Worm (Caenorhabditis elegans) whole organism, L1 larva: ENCODE data around the gene ist-1.

Source experiments
- alr-1 ChIP-seq: fragments of 200-800 bp; sonication (Bioruptor generic); optimal IDR thresholded peaks from 2 replicates; lab custom pipeline; 2018; ENCODE audit warnings: borderline replicate concordance, mild to moderate bottlenecking, missing genetic modification characterization, missing compliant biosample characterization
- ceh-8 ChIP-seq: fragments of 200-800 bp; sonication (Bioruptor generic); optimal IDR thresholded peaks from 2 replicates; lab custom pipeline; 2018; ENCODE audit warnings: mild to moderate bottlenecking, missing genetic modification characterization, moderate library complexity, missing compliant biosample characterization
- ceh-82 ChIP-seq, 3 experiments: fragments of 150-350 bp in 1 of 3; sonication (generic microtip) in 2 of 3; optimal IDR thresholded peaks; 2 replicates each; lab custom pipeline; 2014 to 2017; ENCODE audit warnings: missing biosample characterization in 3 of 3, missing genetic modification characterization in 3 of 3
- ces-1 ChIP-seq: fragments of 150-350 bp; optimal IDR thresholded peaks from 2 replicates; lab custom pipeline; 2014; ENCODE audit warnings: missing biosample characterization, missing genetic modification reagents, missing genetic modification characterization
- dpl-1 ChIP-seq, 3 experiments: fragments of 150-350 bp in 2 of 3; sonication (generic microtip) in 1 of 3; optimal IDR thresholded peaks; 2 replicates each; lab custom pipeline; 2014 to 2017; ENCODE audit warnings: missing biosample characterization in 3 of 3, missing genetic modification characterization in 3 of 3, missing genetic modification reagents in 3 of 3
- dsc-1 ChIP-seq: sonication (generic microtip); optimal IDR thresholded peaks from 2 replicates; lab custom pipeline; 2016; ENCODE audit warnings: mild to moderate bottlenecking, missing genetic modification characterization, missing compliant biosample characterization
- efl-1 ChIP-seq, 4 experiments: fragments of 150-350 bp; optimal IDR thresholded peaks in 3 of 4; peaks in 1 of 4; 1 replicate in 1 of 4; 2 replicates in 3 of 4; lab custom pipeline; 2014; ENCODE audit warnings: missing biosample characterization in 2 of 4, missing genetic modification characterization in 2 of 4, missing genetic modification reagents in 2 of 4
- egl-13 ChIP-seq: sonication (generic microtip); optimal IDR thresholded peaks from 2 replicates; lab custom pipeline; 2016; ENCODE audit warnings: missing genotype, missing genetic modification reagents, missing genetic modification characterization, missing compliant biosample characterization
- elt-2 ChIP-seq: sonication (generic microtip); optimal IDR thresholded peaks from 2 replicates; lab custom pipeline; 2016; ENCODE audit warnings: missing genetic modification characterization, mild to moderate bottlenecking, inconsistent platforms, missing compliant biosample characterization, missing genetic modification reagents
- elt-3 ChIP-seq, 6 experiments: fragments of 150-350 bp in 1 of 6; sonication (generic microtip); optimal IDR thresholded peaks; 2 replicates each; lab custom pipeline; 2017 to 2018; ENCODE audit warnings: missing biosample characterization in 6 of 6, missing genetic modification characterization in 6 of 6, inconsistent platforms in 1 of 6
- ets-5 ChIP-seq: fragments of 200-800 bp; sonication (Bioruptor generic); IDR thresholded peaks from 2 replicates; pipeline ENCODE4 v1.3.6; 2022; ENCODE audit warnings: missing genetic modification characterization, missing compliant biosample characterization
- fkh-8 ChIP-seq: sonication (generic microtip); optimal IDR thresholded peaks from 2 replicates; lab custom pipeline; 2016; ENCODE audit warnings: mild to moderate bottlenecking, missing genetic modification characterization, missing compliant biosample characterization
- grh-1 ChIP-seq: fragments of 200-800 bp; sonication (Bioruptor generic); IDR thresholded peaks from 2 replicates; pipeline ENCODE4 v1.3.6; 2022; ENCODE audit warnings: missing genetic modification reagents, missing genetic modification characterization, missing compliant biosample characterization
- lin-13 ChIP-seq: fragments of 150-350 bp; optimal IDR thresholded peaks from 2 replicates; lab custom pipeline; 2014; ENCODE audit warnings: missing biosample characterization, missing genetic modification reagents, missing genetic modification characterization
- lin-14 ChIP-seq: fragments of 200-800 bp; sonication (Bioruptor generic); optimal IDR thresholded peaks from 2 replicates; lab custom pipeline; 2018; ENCODE audit warnings: mild to moderate bottlenecking, missing genetic modification characterization, moderate library complexity, missing compliant biosample characterization
- lin-15B ChIP-seq: fragments of 150-350 bp; sonication (generic microtip); optimal IDR thresholded peaks from 3 replicates; lab custom pipeline; 2014; ENCODE audit warnings: missing biosample characterization, missing genetic modification characterization
- lin-35 ChIP-seq, 2 experiments: fragments of 150-350 bp; optimal IDR thresholded peaks; 2 replicates each; lab custom pipeline; 2014; ENCODE audit warnings: missing biosample characterization in 2 of 2, missing genetic modification characterization in 2 of 2, missing genetic modification reagents in 2 of 2
- lin-39 ChIP-seq: fragments of 150-350 bp; optimal IDR thresholded peaks from 2 replicates; lab custom pipeline; 2014; ENCODE audit warnings: missing biosample characterization, missing genetic modification reagents, missing genetic modification characterization
- mab-9 ChIP-seq: fragments of 200-800 bp; sonication (Bioruptor generic); IDR thresholded peaks from 2 replicates; pipeline ENCODE4 v1.3.6; 2022; ENCODE audit warnings: missing genetic modification reagents, missing genetic modification characterization, missing compliant biosample characterization
- nhr-20 ChIP-seq: sonication (generic microtip); optimal IDR thresholded peaks from 2 replicates; lab custom pipeline; 2016; ENCODE audit warnings: mild to moderate bottlenecking, missing genetic modification characterization, missing compliant biosample characterization
- nhr-28 ChIP-seq: fragments of 150-350 bp; optimal IDR thresholded peaks from 2 replicates; lab custom pipeline; 2014; ENCODE audit warnings: missing biosample characterization, missing genetic modification characterization
- nhr-71 ChIP-seq: sonication (generic microtip); optimal IDR thresholded peaks from 2 replicates; lab custom pipeline; 2016; ENCODE audit warnings: mild to moderate bottlenecking, missing genetic modification characterization, moderate library complexity, missing compliant biosample characterization
- nhr-85 ChIP-seq: sonication (generic microtip); peaks from one replicate; lab custom pipeline; 2016; ENCODE audit warnings: missing genetic modification characterization, inconsistent platforms, missing compliant biosample characterization
- nhr-90 ChIP-seq: sonication (generic microtip); optimal IDR thresholded peaks from 2 replicates; lab custom pipeline; 2016; ENCODE audit warnings: mild to moderate bottlenecking, missing genetic modification characterization, missing compliant biosample characterization; ENCODE audit not compliant: poor library complexity
- rnt-1 ChIP-seq: sonication (generic microtip); optimal IDR thresholded peaks from 2 replicates; lab custom pipeline; 2016; ENCODE audit warnings: mild to moderate bottlenecking, missing genetic modification characterization, moderate library complexity, missing compliant biosample characterization
- skn-1 ChIP-seq: fragments of 150-350 bp; optimal IDR thresholded peaks from 2 replicates; lab custom pipeline; 2014; ENCODE audit warnings: missing biosample characterization, missing genetic modification characterization
- snu-23 ChIP-seq: sonication (generic microtip); optimal IDR thresholded peaks from 2 replicates; lab custom pipeline; 2016; ENCODE audit warnings: missing genetic modification characterization, missing compliant biosample characterization
- swsn-7 ChIP-seq: sonication (generic microtip); optimal IDR thresholded peaks from 2 replicates; lab custom pipeline; 2016; ENCODE audit warnings: missing genetic modification characterization, missing compliant biosample characterization
- unc-130 ChIP-seq: fragments of 150-350 bp; optimal IDR thresholded peaks from 2 replicates; lab custom pipeline; 2017; ENCODE audit warnings: missing biosample characterization, missing genetic modification characterization, inconsistent platforms
- unc-30 ChIP-seq: sonication (generic microtip); optimal IDR thresholded peaks from 2 replicates; lab custom pipeline; 2017; ENCODE audit warnings: missing biosample characterization, missing genetic modification characterization
- unc-86 ChIP-seq: sonication (generic microtip); optimal IDR thresholded peaks from 2 replicates; lab custom pipeline; 2016; ENCODE audit warnings: missing genetic modification characterization, missing compliant biosample characterization
- zag-1 ChIP-seq: fragments of 150-350 bp; optimal IDR thresholded peaks from 2 replicates; lab custom pipeline; 2014; ENCODE audit warnings: missing biosample characterization, missing genetic modification characterization

Gene ist-1

DNA sequence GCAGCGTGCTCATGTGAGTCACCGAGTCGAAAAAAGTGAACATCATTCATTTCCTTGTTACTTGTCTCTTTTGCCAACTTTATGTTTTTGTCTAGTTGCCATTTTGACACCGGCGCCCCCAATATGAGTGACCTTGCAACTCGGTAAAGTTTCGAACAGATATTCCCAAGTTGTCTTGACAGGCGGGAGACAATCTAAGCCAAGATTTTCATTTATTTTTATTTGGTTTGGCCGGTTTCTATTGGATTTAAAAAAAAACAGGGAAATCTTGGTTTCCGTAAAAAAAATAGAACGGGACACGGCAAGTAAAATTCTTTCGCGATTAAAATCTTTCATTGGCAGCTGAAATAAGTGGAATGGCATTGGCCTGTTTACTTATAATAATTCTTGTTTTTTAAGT, 4.8 kb downstream of the ist-1 start:
- TF ChIP-seq ceh-8: no peak
- TF ChIP-seq lin-39 (tag; lab: Kevin White, UChicago): no peak
- TF ChIP-seq unc-86: no peak
- no peak for TF ChIP-seq egl-13 (tag; lab: Kevin White, UChicago)
- no peak for TF ChIP-seq ets-5 (GFP tag; lab: Robert Waterston, UW)
- TF ChIP-seq snu-23: no peak
- TF ChIP-seq grh-1 (GFP tag; lab: Robert Waterston, UW): no peak
- no peak for TF ChIP-seq swsn-7 (tag; lab: Kevin White, UChicago)
- no peak for TF ChIP-seq nhr-28 (tag; lab: Kevin White, UChicago)

DNA sequence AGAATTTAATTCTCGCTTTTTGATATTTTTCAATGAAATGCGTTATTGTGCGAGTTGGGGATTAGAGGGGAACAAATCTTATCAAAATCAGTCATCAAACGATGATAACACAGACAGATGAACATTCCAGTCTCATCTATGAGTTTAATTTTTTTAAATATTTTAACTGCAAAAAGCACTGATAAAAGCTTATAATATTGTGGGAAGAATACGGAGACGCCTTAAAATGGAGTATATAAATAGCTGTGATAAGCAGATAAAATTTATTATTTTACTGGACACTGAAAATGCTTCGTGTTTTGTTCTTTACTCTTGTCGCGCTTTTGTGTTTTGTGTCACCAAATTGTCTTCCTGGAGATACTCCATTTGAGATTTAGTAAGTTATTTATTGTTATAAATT, 13.2 kb downstream of the ist-1 start, which contains the start of gene clec-86:
Gene clec-86, plus strand, starts transcription at position 262 of the 400 bp plus-strand sequence.
- peak; percentile 31 for TF ChIP-seq nhr-71 (tag; lab: Kevin White, UChicago)
- TF ChIP-seq lin-15B (tag; lab: Kevin White, UChicago): no peak
- TF ChIP-seq nhr-90 (tag; lab: Kevin White, UChicago): peak; percentile 16
- TF ChIP-seq zag-1: no peak
- peak; percentile 42 for TF ChIP-seq dsc-1
- peak; percentile 89 for TF ChIP-seq elt-2 (tag; lab: Kevin White, UChicago)

DNA sequence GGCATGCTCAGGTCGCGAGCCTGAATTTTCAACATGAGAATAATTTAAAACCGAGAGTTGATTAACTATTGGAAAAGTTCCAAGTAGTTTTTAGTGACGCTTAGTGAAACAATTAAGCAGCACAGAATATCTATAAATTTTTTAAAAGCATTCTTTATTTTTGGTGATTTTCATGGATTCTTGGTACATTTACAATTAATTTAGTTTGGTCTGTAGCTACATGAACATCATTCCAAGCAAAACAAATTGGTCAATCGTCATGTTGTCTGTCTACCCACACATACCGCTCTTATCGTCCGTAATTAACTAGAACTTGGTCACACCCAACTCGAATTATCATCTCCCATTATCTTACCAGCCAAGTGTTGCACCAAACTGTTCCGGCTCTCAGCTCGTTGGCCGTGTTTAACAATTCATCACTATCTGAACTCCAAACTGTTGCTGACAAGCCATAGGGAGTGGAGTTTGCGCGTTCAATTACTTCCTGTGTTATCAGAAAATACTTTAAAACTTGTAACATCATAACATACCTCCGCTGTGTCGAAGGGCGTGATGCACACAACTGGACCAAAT, 14.3 kb downstream of the ist-1 start:
- TF ChIP-seq lin-13: no peak
- TF ChIP-seq elt-2 (tag; lab: Kevin White, UChicago): peak; percentile 8

DNA sequence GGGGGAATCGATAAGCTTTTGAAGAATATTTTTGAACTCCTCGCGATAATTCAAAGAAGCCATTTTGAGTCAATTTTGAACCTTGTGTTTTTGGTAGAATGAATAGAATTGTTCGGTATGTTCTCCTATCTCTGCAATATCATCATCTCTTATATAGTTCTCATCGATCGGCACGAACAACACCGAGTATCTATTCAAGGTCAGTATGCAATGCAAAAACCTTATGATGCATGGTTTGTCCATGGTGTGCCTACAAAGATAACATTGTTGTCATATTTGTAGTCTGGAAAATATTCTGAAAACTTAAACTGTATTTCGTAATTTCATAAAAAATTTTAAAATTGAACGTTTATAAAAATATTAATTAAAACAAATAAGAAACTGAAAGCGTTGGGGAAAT, 17.1 kb downstream of the ist-1 start, which contains the start of gene alh-10:
Gene alh-10, minus strand, starts transcription at position 127 of the 400 bp plus-strand sequence.
- TF ChIP-seq lin-14 (GFP tag; lab: Kevin White, UChicago) (peak; percentile 71), nhr-28 (tag; lab: Kevin White, UChicago) (no peak), ces-1 (GFP tag; lab: Kevin White, UChicago) (no peak), skn-1 (tag; lab: Kevin White, UChicago) (peak; percentile 62), unc-130 (tag; lab: Kevin White, UChicago) (no peak), efl-1 (optimal IDR thresholded peaks at IDR 0.05; lab: Kevin White, UChicago) (no peak), efl-1 (GFP tag; optimal IDR thresholded peaks at IDR 0.05 in 1 of 2; lab: Kevin White, UChicago) (peak in 1 of 2 experiments; percentile 54), elt-3 (tag; optimal IDR thresholded peaks at IDR 0.05; lab: Kevin White, UChicago) (peak in 3 of 6 experiments; percentile 14 to 57 (median 45)), lin-35 (GFP tag; optimal IDR thresholded peaks at IDR 0.05; lab: Kevin White, UChicago) (peak in 1 of 2 experiments; percentile 26), nhr-20 (peak; percentile 47), fkh-8 (tag; lab: Kevin White, UChicago) (no peak), snu-23 (peak; percentile 39), nhr-85 (tag; lab: Kevin White, UChicago) (peak; percentile 76), unc-30 (no peak)

DNA sequence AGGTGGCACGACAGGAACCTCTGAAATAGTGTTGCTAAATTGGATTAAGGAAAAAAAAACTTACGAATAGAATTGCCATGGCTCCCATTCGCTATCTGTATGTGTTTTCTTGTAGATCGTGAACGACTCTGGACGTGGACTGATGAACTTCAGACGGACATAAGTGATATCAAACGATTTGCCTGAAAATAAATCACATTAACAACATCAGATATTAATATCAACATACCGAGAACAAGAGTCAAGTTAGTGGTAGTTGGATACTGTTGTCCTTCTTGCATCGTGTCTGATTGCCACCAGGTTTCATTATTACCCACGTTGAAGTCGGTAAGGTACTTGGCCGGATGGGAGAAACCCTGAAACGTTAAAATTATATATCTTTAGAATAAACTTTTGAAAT, 23.2 kb downstream of the ist-1 start:
- TF ChIP-seq rnt-1 (no peak), efl-1 (optimal IDR thresholded peaks at IDR 0.05; lab: Kevin White, UChicago) (no peak), efl-1 (GFP tag; optimal IDR thresholded peaks at IDR 0.05 in 1 of 2; lab: Kevin White, UChicago) (peak in 1 of 2 experiments; percentile 70)

DNA sequence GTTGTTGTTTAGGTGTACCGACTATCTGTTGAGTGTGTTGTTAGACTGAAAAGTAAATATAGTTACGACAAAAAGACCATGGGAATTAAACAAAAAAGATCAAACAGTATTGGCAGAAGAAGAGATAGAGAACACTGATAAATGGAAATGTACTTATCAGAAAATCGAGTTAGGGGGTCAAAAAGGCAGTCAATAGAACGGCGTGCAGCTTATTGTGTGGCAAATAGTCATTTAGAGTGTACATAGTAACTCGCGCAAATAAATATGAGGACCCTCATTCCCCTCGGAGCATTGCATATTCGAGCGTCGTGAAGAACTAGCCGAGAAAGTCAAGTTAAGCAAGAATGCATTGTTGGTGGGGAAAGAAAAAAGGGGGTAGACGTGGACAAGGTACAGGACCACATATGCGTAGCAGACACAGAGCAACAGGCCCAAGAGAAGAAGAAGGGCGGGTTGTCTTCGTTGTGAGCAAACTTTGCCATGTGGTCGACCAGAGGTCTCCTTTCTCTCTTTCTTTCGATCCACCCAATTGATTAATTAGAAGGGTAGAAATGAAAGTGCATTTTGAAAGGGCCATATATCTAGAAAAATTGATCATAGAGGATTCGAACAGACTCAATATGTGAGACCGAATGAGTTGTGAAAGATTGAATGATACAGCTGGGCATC, 24.9 kb downstream of the ist-1 start, which contains the start of gene lam-2:
Gene lam-2, minus strand, starts transcription at position 51 of the 669 bp plus-strand sequence.
- no peak for TF ChIP-seq ceh-82 (tag; optimal IDR thresholded peaks at IDR 0.05; lab: Kevin White, UChicago)
- no peak for TF ChIP-seq mab-9 (GFP tag; lab: Robert Waterston, UW)
- TF ChIP-seq alr-1 (tag; lab: Kevin White, UChicago): no peak
- TF ChIP-seq dpl-1 (GFP tag; optimal IDR thresholded peaks at IDR 0.05; lab: Kevin White, UChicago): no peak
- TF ChIP-seq dsc-1: peak; percentile 4
